Worm (Caenorhabditis elegans) whole organism, L4 larva: ENCODE results near the gene Y119D3B.12.

ENCODE experiments used
- F26F4.8 ChIP-seq: fragments of 200-800 bp; sonication (Bioruptor generic); conservative IDR thresholded peaks from 2 replicates; pipeline ENCODE4 v1.3.6; 2022; ENCODE audit warnings: missing genetic modification characterization, missing compliant biosample characterization
- F37D6.2 ChIP-seq: sonication (generic microtip); optimal IDR thresholded peaks from 2 replicates; lab custom pipeline; 2016; ENCODE audit warnings: mild to moderate bottlenecking, missing genetic modification characterization, missing compliant biosample characterization
- F49E8.2 ChIP-seq: sonication (generic microtip); optimal IDR thresholded peaks from 2 replicates; lab custom pipeline; 2016; ENCODE audit warnings: missing compliant biosample characterization, mild to moderate bottlenecking, missing genetic modification characterization, borderline replicate concordance
- T20F7.1 ChIP-seq: fragments of 200-800 bp; sonication (Bioruptor generic); optimal IDR thresholded peaks from 2 replicates; lab custom pipeline; 2018; ENCODE audit warnings: mild to moderate bottlenecking, missing genetic modification characterization, missing compliant biosample characterization
- Y48G9A.11 ChIP-seq: fragments of 200-800 bp; sonication (Bioruptor generic); IDR thresholded peaks from 2 replicates; pipeline ENCODE4 v1.3.6; 2022; ENCODE audit warnings: missing genetic modification reagents, missing genetic modification characterization, missing compliant biosample characterization
- arid-1 ChIP-seq: fragments of 200-800 bp; sonication (Bioruptor generic); conservative IDR thresholded peaks from 2 replicates; pipeline ENCODE4 v1.3.6; 2022; ENCODE audit warnings: missing genetic modification reagents, missing genetic modification characterization, missing compliant biosample characterization
- ceh-28 ChIP-seq: fragments of 150-350 bp; optimal IDR thresholded peaks from 2 replicates; lab custom pipeline; 2014; ENCODE audit warnings: missing biosample characterization, missing genetic modification reagents, missing genetic modification characterization
- ceh-32 ChIP-seq: sonication (generic microtip); optimal IDR thresholded peaks from 2 replicates; lab custom pipeline; 2016; ENCODE audit warnings: mild to moderate bottlenecking, missing genetic modification characterization, missing compliant biosample characterization; ENCODE audit not compliant: poor library complexity
- ceh-82 ChIP-seq: sonication (generic microtip); optimal IDR thresholded peaks from 2 replicates; lab custom pipeline; 2017; ENCODE audit warnings: missing biosample characterization, missing genetic modification characterization
- ces-1 ChIP-seq: fragments of 150-350 bp; sonication (generic microtip); optimal IDR thresholded peaks from 4 replicates; lab custom pipeline; 2014; ENCODE audit warnings: missing biosample characterization, missing genetic modification reagents, missing genetic modification characterization
- dmd-6 ChIP-seq: fragments of 200-800 bp; sonication (Bioruptor generic); IDR thresholded peaks from 2 replicates; pipeline ENCODE4 v1.3.6; 2022; ENCODE audit warnings: missing genetic modification reagents, missing genetic modification characterization, missing compliant biosample characterization
- dmd-8 ChIP-seq: fragments of 200-800 bp; sonication (Bioruptor generic); IDR thresholded peaks from 2 replicates; pipeline ENCODE4 v1.3.6; 2022; ENCODE audit warnings: missing genetic modification characterization, missing compliant biosample characterization
- dmd-9 ChIP-seq: fragments of 200-800 bp; sonication (Bioruptor generic); IDR thresholded peaks from 2 replicates; pipeline ENCODE4 v1.3.6; 2022; ENCODE audit warnings: missing genetic modification reagents, missing genetic modification characterization, missing compliant biosample characterization
- dpl-1 ChIP-seq: fragments of 150-350 bp; optimal IDR thresholded peaks from 2 replicates; lab custom pipeline; 2014; ENCODE audit warnings: missing biosample characterization, missing genetic modification reagents, missing genetic modification characterization
- egl-43 ChIP-seq: fragments of 200-800 bp; sonication (Bioruptor generic); IDR thresholded peaks from 2 replicates; pipeline ENCODE4 v1.3.6; 2022; ENCODE audit warnings: missing genetic modification reagents, missing genetic modification characterization, missing compliant biosample characterization
- fos-1 ChIP-seq: fragments of 150-350 bp; optimal IDR thresholded peaks from 2 replicates; lab custom pipeline; 2014; ENCODE audit warnings: missing biosample characterization, missing genetic modification characterization
- lin-13 ChIP-seq: fragments of 150-350 bp; optimal IDR thresholded peaks from 2 replicates; lab custom pipeline; 2014; ENCODE audit warnings: missing biosample characterization, missing genetic modification reagents, missing genetic modification characterization
- lin-15B ChIP-seq: fragments of 150-350 bp; sonication (generic microtip); optimal IDR thresholded peaks from 3 replicates; lab custom pipeline; 2014; ENCODE audit warnings: missing biosample characterization, missing genetic modification characterization
- lin-38 ChIP-seq: fragments of 200-800 bp; sonication (Bioruptor generic); IDR thresholded peaks from 2 replicates; pipeline ENCODE4 v1.3.6; 2022; ENCODE audit warnings: missing genetic modification reagents, missing genetic modification characterization, missing compliant biosample characterization
- lsy-2 ChIP-seq, 2 experiments: fragments of 150-350 bp in 1 of 2; sonication (generic microtip) in 1 of 2; optimal IDR thresholded peaks; 2 replicates each; lab custom pipeline; 2014 to 2017; ENCODE audit warnings: missing biosample characterization in 2 of 2, missing genetic modification characterization in 2 of 2
- mep-1 ChIP-seq: fragments of 150-350 bp; sonication (generic microtip); optimal IDR thresholded peaks from 3 replicates; lab custom pipeline; 2014; ENCODE audit warnings: missing biosample characterization, missing genetic modification characterization
- mes-2 ChIP-seq: sonication (generic microtip); optimal IDR thresholded peaks from 2 replicates; lab custom pipeline; 2016; ENCODE audit warnings: missing genotype, mild to moderate bottlenecking, missing genetic modification characterization, missing compliant biosample characterization; ENCODE audit not compliant: poor library complexity, severe bottlenecking
- nhr-10 ChIP-seq: fragments of 150-350 bp; optimal IDR thresholded peaks from 2 replicates; lab custom pipeline; 2014; ENCODE audit warnings: missing biosample characterization, missing genetic modification characterization
- nhr-28 ChIP-seq: fragments of 150-350 bp; optimal IDR thresholded peaks from 2 replicates; lab custom pipeline; 2014; ENCODE audit warnings: missing biosample characterization, missing genetic modification characterization
- nhr-41 ChIP-seq: fragments of 200-800 bp; sonication (Bioruptor generic); IDR thresholded peaks from 2 replicates; pipeline ENCODE4 v1.3.6; 2022; ENCODE audit warnings: missing genetic modification reagents, missing genetic modification characterization, missing compliant biosample characterization
- nhr-6 ChIP-seq: fragments of 150-350 bp; optimal IDR thresholded peaks from 2 replicates; lab custom pipeline; 2014; ENCODE audit warnings: missing biosample characterization, missing genetic modification characterization
- nhr-76 ChIP-seq: fragments of 150-350 bp; optimal IDR thresholded peaks from 2 replicates; lab custom pipeline; 2014; ENCODE audit warnings: missing biosample characterization, missing genetic modification characterization
- php-3 ChIP-seq: fragments of 200-800 bp; sonication (Bioruptor generic); IDR thresholded peaks from 2 replicates; pipeline ENCODE4 v1.3.6; 2022; ENCODE audit warnings: missing genetic modification reagents, missing genetic modification characterization, missing compliant biosample characterization
- sdz-12 ChIP-seq: fragments of 200-800 bp; sonication (Bioruptor generic); optimal IDR thresholded peaks from 2 replicates; lab custom pipeline; 2018; ENCODE audit warnings: mild to moderate bottlenecking, missing genetic modification characterization, missing compliant biosample characterization
- set-16 ChIP-seq: fragments of 200-800 bp; sonication (Bioruptor generic); IDR thresholded peaks from 2 replicates; pipeline ENCODE4 v1.3.6; 2022; ENCODE audit warnings: missing genetic modification reagents, missing genetic modification characterization, missing compliant biosample characterization
- skn-1 ChIP-seq: fragments of 150-350 bp; optimal IDR thresholded peaks from 2 replicates; lab custom pipeline; 2014; ENCODE audit warnings: missing biosample characterization, missing genetic modification characterization
- unc-62 ChIP-seq, 3 experiments: fragments of 150-350 bp in 1 of 3; sonication (generic microtip); optimal IDR thresholded peaks in 2 of 3; peaks in 1 of 3; 1 replicate in 1 of 3; 2 replicates in 2 of 3; lab custom pipeline; 2014 to 2017; ENCODE audit warnings: missing biosample characterization in 3 of 3, missing genetic modification characterization in 3 of 3, missing genetic modification reagents in 3 of 3, missing genotype in 1 of 3
- zfp-3 ChIP-seq: fragments of 200-800 bp; sonication (Bioruptor generic); conservative IDR thresholded peaks from 2 replicates; pipeline ENCODE4 v1.3.6; 2022; ENCODE audit warnings: missing genetic modification reagents, missing genetic modification characterization, missing compliant biosample characterization
- zip-11 ChIP-seq: fragments of 200-800 bp; sonication (Bioruptor generic); IDR thresholded peaks from 2 replicates; pipeline ENCODE4 v1.3.6; 2022; ENCODE audit warnings: missing genetic modification characterization, missing compliant biosample characterization

The Y119D3B.12 gene

DNA sequence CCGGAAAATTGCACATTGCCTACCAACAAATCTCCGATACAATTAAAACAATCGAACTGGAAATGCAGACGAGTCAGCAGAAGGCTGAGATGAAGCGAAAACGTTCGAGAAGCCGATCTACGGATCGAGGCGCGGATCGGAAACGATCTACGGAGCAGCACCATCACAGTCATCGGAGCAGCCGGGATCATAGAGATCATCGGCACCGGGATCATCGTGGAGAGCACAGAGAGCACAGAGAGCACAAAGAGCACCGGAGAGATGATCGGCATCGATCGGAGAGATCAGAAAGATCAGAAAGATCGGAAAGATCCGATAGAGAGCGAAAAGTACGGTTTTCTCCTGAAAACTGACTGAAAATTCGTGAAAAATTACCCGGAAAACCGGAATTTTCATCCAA, 3.1 kb downstream of the Y119D3B.12 start:
- TF ChIP-seq F26F4.8 (no peak), skn-1 (tag; lab: Kevin White, UChicago) (no peak), php-3 (GFP tag; lab: Robert Waterston, UW) (no peak), unc-62 (GFP tag; optimal IDR thresholded peaks at IDR 0.05 in 1 of 2; lab: Kevin White, UChicago) (peak in 1 of 2 experiments; percentile 40), unc-62 (tag; optimal IDR thresholded peaks at IDR 0.05; lab: Kevin White, UChicago) (no peak), dmd-9 (no peak), lin-13 (GFP tag; lab: Kevin White, UChicago) (no peak), zfp-3 (GFP tag; lab: Robert Waterston, UW) (no peak), nhr-41 (GFP tag; lab: Robert Waterston, UW) (no peak), ces-1 (GFP tag; lab: Kevin White, UChicago) (no peak), Y48G9A.11 (GFP tag; lab: Robert Waterston, UW) (no peak), set-16 (GFP tag; lab: Robert Waterston, UW) (peak; percentile 65), dmd-6 (GFP tag; lab: Robert Waterston, UW) (no peak), F37D6.2 (tag; lab: Kevin White, UChicago) (no peak), nhr-76 (tag; lab: Kevin White, UChicago) (no peak), nhr-10 (no peak), T20F7.1 (GFP tag; lab: Kevin White, UChicago) (no peak)

- TF ChIP-seq nhr-28 (tag; lab: Kevin White, UChicago) (no peak), ceh-28 (tag; lab: Kevin White, UChicago) (peak; percentile 52)
- TF ChIP-seq, all 104 proteins: peak for 1
These were observed 4.0 kb downstream of the Y119D3B.12 start for ce11 chrIII:1206331-1206730.

DNA sequence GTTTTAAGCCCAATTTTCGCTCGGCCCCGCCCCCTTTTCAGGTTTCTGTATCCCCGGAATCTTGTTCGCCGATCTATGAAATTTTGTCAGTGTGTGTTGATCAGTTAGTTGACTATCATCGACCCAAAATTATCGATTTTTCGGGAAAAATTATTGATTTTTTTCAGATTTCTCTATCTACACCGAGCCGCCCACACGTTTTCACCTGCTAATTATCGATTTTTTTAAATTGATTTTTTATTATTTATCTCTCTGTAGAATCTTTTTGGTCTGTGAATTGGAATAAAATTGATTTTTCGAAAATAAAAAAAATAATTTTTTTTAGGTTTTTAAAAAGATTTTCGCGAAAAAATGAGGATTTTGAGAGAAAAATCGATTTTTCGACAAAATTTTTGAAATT, 4.7 kb downstream of the Y119D3B.12 start:
- peak; percentile 86 for TF ChIP-seq ceh-28 (tag; lab: Kevin White, UChicago)
- no peak for TF ChIP-seq sdz-12 (GFP tag; lab: Kevin White, UChicago)
- no peak for TF ChIP-seq dmd-8 (GFP tag; lab: Robert Waterston, UW)

- no peak for TF ChIP-seq ceh-32 (tag; lab: Kevin White, UChicago)
- no peak for TF ChIP-seq lin-15B (tag; lab: Kevin White, UChicago)
- no peak for TF ChIP-seq ceh-82 (tag; lab: Kevin White, UChicago)
- peak; percentile 43 for TF ChIP-seq lin-13 (GFP tag; lab: Kevin White, UChicago)
- no peak for TF ChIP-seq egl-43 (GFP tag; lab: Robert Waterston, UW)
- no peak for TF ChIP-seq dmd-8 (GFP tag; lab: Robert Waterston, UW)
- no peak for TF ChIP-seq zip-11 (GFP tag; lab: Robert Waterston, UW)
- TF ChIP-seq lsy-2 (tag; optimal IDR thresholded peaks at IDR 0.05; lab: Kevin White, UChicago) = peak in 1 of 2 experiments; percentile 22
- peak; percentile 18 for TF ChIP-seq mep-1
- no peak for TF ChIP-seq F49E8.2 (tag; lab: Kevin White, UChicago)
- TF ChIP-seq ceh-28 (tag; lab: Kevin White, UChicago) = no peak
- no peak for TF ChIP-seq arid-1 (GFP tag; lab: Robert Waterston, UW)
- peak; percentile 93 for TF ChIP-seq lin-38 (GFP tag; lab: Robert Waterston, UW)
- TF ChIP-seq mes-2 = peak; percentile 68
- TF ChIP-seq dpl-1 (GFP tag; lab: Kevin White, UChicago) = peak; percentile 84
- TF ChIP-seq fos-1 = no peak
- TF ChIP-seq nhr-6 (tag; lab: Kevin White, UChicago) = no peak
These were observed 5.5 kb downstream of the Y119D3B.12 start, which contains the start of gene orc-3 for ce11 chrIII:1207852-1208251. Gene orc-3, plus strand, starts transcription at chrIII:1208133.
